Worm (Caenorhabditis elegans) whole organism, L4 larva: ENCODE data around the gene erfa-1.

ENCODE experiments used
- D1046.2 ChIP-seq: fragments of 200-800 bp; sonication (Bioruptor generic); IDR thresholded peaks from 2 replicates; pipeline ENCODE4 v1.3.6; 2022; ENCODE audit warnings: missing genetic modification characterization, missing compliant biosample characterization
- F44E2.7 ChIP-seq: fragments of 200-800 bp; sonication (Bioruptor generic); IDR thresholded peaks from 2 replicates; pipeline ENCODE4 v2.1.2; 2022; ENCODE audit warnings: missing genetic modification characterization, missing compliant biosample characterization
- F49E8.2 ChIP-seq: sonication (generic microtip); optimal IDR thresholded peaks from 2 replicates; lab custom pipeline; 2016; ENCODE audit warnings: missing compliant biosample characterization, mild to moderate bottlenecking, missing genetic modification characterization, borderline replicate concordance
- R02D3.7 ChIP-seq: fragments of 150-350 bp; sonication (generic microtip); optimal IDR thresholded peaks from 3 replicates; lab custom pipeline; 2014; ENCODE audit warnings: missing biosample characterization, missing genetic modification characterization
- T26A8.4 ChIP-seq: fragments of 200-800 bp; sonication (Bioruptor generic); IDR thresholded peaks from 2 replicates; pipeline ENCODE4 v1.3.6; 2022; ENCODE audit warnings: missing genetic modification characterization, missing compliant biosample characterization
- ZK337.2 ChIP-seq: fragments of 200-800 bp; sonication (Bioruptor generic); IDR thresholded peaks from 2 replicates; pipeline ENCODE4 v1.3.6; 2022; ENCODE audit warnings: missing genetic modification reagents, missing genetic modification characterization, missing compliant biosample characterization
- ZK546.5 ChIP-seq, 2 experiments: sonication (generic microtip); optimal IDR thresholded peaks; 2 replicates each; lab custom pipeline; 2017; ENCODE audit warnings: missing biosample characterization in 2 of 2, missing genetic modification characterization in 2 of 2
- aha-1 ChIP-seq: fragments of 150-350 bp; peaks from one replicate; lab custom pipeline; 2014; ENCODE audit warnings: missing biosample characterization, missing genetic modification characterization
- ama-1 ChIP-seq: fragments of 150-350 bp; optimal IDR thresholded peaks from 2 replicates; lab custom pipeline; 2014; ENCODE audit warnings: inconsistent platforms, mixed read lengths
- attf-4 ChIP-seq: sonication (generic microtip); optimal IDR thresholded peaks from 3 replicates; lab custom pipeline; 2017; ENCODE audit warnings: missing biosample characterization, missing genetic modification characterization
- ceh-20 ChIP-seq: fragments of 200-800 bp; sonication (Bioruptor generic); IDR thresholded peaks from 2 replicates; pipeline ENCODE4 v1.3.6; 2022; ENCODE audit warnings: missing genetic modification reagents, missing genetic modification characterization, missing compliant biosample characterization
- ceh-28 ChIP-seq: fragments of 150-350 bp; optimal IDR thresholded peaks from 2 replicates; lab custom pipeline; 2014; ENCODE audit warnings: missing biosample characterization, missing genetic modification reagents, missing genetic modification characterization
- ceh-44 ChIP-seq: fragments of 200-800 bp; sonication (Bioruptor generic); IDR thresholded peaks from 2 replicates; pipeline ENCODE4 v1.3.6; 2022; ENCODE audit warnings: missing genetic modification reagents, missing genetic modification characterization, missing compliant biosample characterization
- daf-16 ChIP-seq, 3 experiments: sonication (generic microtip); optimal IDR thresholded peaks; 2 replicates each; lab custom pipeline; 2016 to 2017; ENCODE audit warnings: missing genetic modification characterization in 3 of 3, missing genetic modification reagents in 3 of 3, mild to moderate bottlenecking in 2 of 3, missing compliant biosample characterization in 2 of 3, missing biosample characterization in 1 of 3, moderate library complexity in 1 of 3
- dmd-6 ChIP-seq: fragments of 200-800 bp; sonication (Bioruptor generic); IDR thresholded peaks from 2 replicates; pipeline ENCODE4 v1.3.6; 2022; ENCODE audit warnings: missing genetic modification reagents, missing genetic modification characterization, missing compliant biosample characterization
- dmd-9 ChIP-seq: fragments of 200-800 bp; sonication (Bioruptor generic); IDR thresholded peaks from 2 replicates; pipeline ENCODE4 v1.3.6; 2022; ENCODE audit warnings: missing genetic modification reagents, missing genetic modification characterization, missing compliant biosample characterization
- dve-1 ChIP-seq: sonication (generic microtip); optimal IDR thresholded peaks from 2 replicates; lab custom pipeline; 2017; ENCODE audit warnings: antibody characterized with exemption, mild to moderate bottlenecking, missing genetic modification characterization, missing compliant biosample characterization; ENCODE audit not compliant: insufficient read depth
- egl-43 ChIP-seq: fragments of 200-800 bp; sonication (Bioruptor generic); IDR thresholded peaks from 2 replicates; pipeline ENCODE4 v1.3.6; 2022; ENCODE audit warnings: missing genetic modification reagents, missing genetic modification characterization, missing compliant biosample characterization
- hlh-11 ChIP-seq: fragments of 200-800 bp; sonication (Bioruptor generic); optimal IDR thresholded peaks from 2 replicates; lab custom pipeline; 2018; ENCODE audit warnings: mild to moderate bottlenecking, missing genetic modification characterization, missing compliant biosample characterization
- hlh-30 ChIP-seq: sonication (generic microtip); optimal IDR thresholded peaks from 2 replicates; lab custom pipeline; 2017; ENCODE audit warnings: antibody characterized with exemption, mild to moderate bottlenecking, missing genetic modification characterization, missing compliant biosample characterization; ENCODE audit not compliant: insufficient read depth
- lin-38 ChIP-seq: fragments of 200-800 bp; sonication (Bioruptor generic); IDR thresholded peaks from 2 replicates; pipeline ENCODE4 v1.3.6; 2022; ENCODE audit warnings: missing genetic modification reagents, missing genetic modification characterization, missing compliant biosample characterization
- madf-9 ChIP-seq: fragments of 200-800 bp; sonication (Bioruptor generic); conservative IDR thresholded peaks from 2 replicates; pipeline ENCODE4 v1.3.6; 2022; ENCODE audit warnings: missing genetic modification reagents, missing genetic modification characterization, missing compliant biosample characterization
- mdl-1 ChIP-seq, 2 experiments: fragments of 150-350 bp in 1 of 2; sonication (generic microtip) in 1 of 2; optimal IDR thresholded peaks; 2 replicates each; lab custom pipeline; 2014 to 2017; ENCODE audit warnings: missing biosample characterization in 2 of 2, missing genetic modification characterization in 2 of 2
- mes-2 ChIP-seq: sonication (generic microtip); optimal IDR thresholded peaks from 2 replicates; lab custom pipeline; 2016; ENCODE audit warnings: missing genotype, mild to moderate bottlenecking, missing genetic modification characterization, missing compliant biosample characterization; ENCODE audit not compliant: poor library complexity, severe bottlenecking
- mxl-2 ChIP-seq: fragments of 200-800 bp; sonication (Bioruptor generic); conservative IDR thresholded peaks from 2 replicates; pipeline ENCODE4 v1.3.6; 2022; ENCODE audit warnings: missing genetic modification reagents, missing genetic modification characterization, missing compliant biosample characterization
- nhr-111 ChIP-seq: fragments of 200-800 bp; sonication (Bioruptor generic); optimal IDR thresholded peaks from 2 replicates; lab custom pipeline; 2018; ENCODE audit warnings: mild to moderate bottlenecking, missing genetic modification characterization, missing compliant biosample characterization
- nhr-25 ChIP-seq: sonication (generic microtip); optimal IDR thresholded peaks from 2 replicates; lab custom pipeline; 2017; ENCODE audit warnings: missing genetic modification characterization, mild to moderate bottlenecking, missing compliant biosample characterization, antibody characterized with exemption, moderate library complexity, borderline replicate concordance; ENCODE audit not compliant: insufficient read depth
- nhr-28 ChIP-seq: fragments of 150-350 bp; optimal IDR thresholded peaks from 2 replicates; lab custom pipeline; 2014; ENCODE audit warnings: missing biosample characterization, missing genetic modification characterization
- nhr-48 ChIP-seq: sonication (generic microtip); optimal IDR thresholded peaks from 2 replicates; lab custom pipeline; 2016; ENCODE audit warnings: mild to moderate bottlenecking, missing genetic modification characterization, missing compliant biosample characterization
- php-3 ChIP-seq: fragments of 200-800 bp; sonication (Bioruptor generic); IDR thresholded peaks from 2 replicates; pipeline ENCODE4 v1.3.6; 2022; ENCODE audit warnings: missing genetic modification reagents, missing genetic modification characterization, missing compliant biosample characterization
- pqm-1 ChIP-seq: sonication (generic microtip); optimal IDR thresholded peaks from 2 replicates; lab custom pipeline; 2017; ENCODE audit warnings: missing biosample characterization, missing genetic modification characterization
- tag-97 ChIP-seq: fragments of 200-800 bp; sonication (Bioruptor generic); IDR thresholded peaks from 2 replicates; pipeline ENCODE4 v1.3.6; 2022; ENCODE audit warnings: missing genetic modification characterization, missing compliant biosample characterization
- tra-1 ChIP-seq: fragments of 200-800 bp; sonication (Bioruptor generic); IDR thresholded peaks from 2 replicates; pipeline ENCODE4 v1.3.6; 2022; ENCODE audit warnings: missing genetic modification reagents, missing genetic modification characterization, missing compliant biosample characterization
- unc-62 ChIP-seq, 3 experiments: fragments of 150-350 bp in 1 of 3; sonication (generic microtip); optimal IDR thresholded peaks in 2 of 3; peaks in 1 of 3; 1 replicate in 1 of 3; 2 replicates in 2 of 3; lab custom pipeline; 2014 to 2017; ENCODE audit warnings: missing biosample characterization in 3 of 3, missing genetic modification characterization in 3 of 3, missing genetic modification reagents in 3 of 3, missing genotype in 1 of 3
- zfp-2 ChIP-seq: sonication (generic microtip); optimal IDR thresholded peaks from 2 replicates; lab custom pipeline; 2016; ENCODE audit warnings: mild to moderate bottlenecking, missing genetic modification characterization, missing compliant biosample characterization
- zfp-3 ChIP-seq: fragments of 200-800 bp; sonication (Bioruptor generic); conservative IDR thresholded peaks from 2 replicates; pipeline ENCODE4 v1.3.6; 2022; ENCODE audit warnings: missing genetic modification reagents, missing genetic modification characterization, missing compliant biosample characterization
- zip-11 ChIP-seq: fragments of 200-800 bp; sonication (Bioruptor generic); IDR thresholded peaks from 2 replicates; pipeline ENCODE4 v1.3.6; 2022; ENCODE audit warnings: missing genetic modification characterization, missing compliant biosample characterization

The erfa-1 gene

DNA sequence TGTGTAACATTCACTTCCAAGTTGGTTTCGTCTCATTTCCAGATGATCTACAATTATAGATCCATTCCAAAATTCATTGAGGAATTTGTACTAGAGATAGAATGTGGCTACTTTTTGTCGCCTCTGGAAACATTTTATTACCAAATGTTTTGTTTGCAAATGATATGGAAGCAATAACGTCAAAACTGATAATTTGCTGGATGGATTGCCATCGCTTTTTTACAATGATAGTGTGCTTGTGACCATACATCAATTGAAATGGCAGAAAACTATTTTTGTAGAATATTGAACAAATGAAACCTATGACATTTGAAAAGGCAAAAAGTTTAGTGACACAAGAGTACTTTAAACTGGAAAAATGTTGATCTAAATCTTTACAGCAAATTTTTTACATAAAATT lies 19.5 kb upstream of the erfa-1 start:
- TF ChIP-seq ceh-44 (GFP tag; lab: Robert Waterston, UW) = no peak
- TF ChIP-seq nhr-28 = peak; percentile 60
- TF ChIP-seq madf-9 (GFP tag; lab: Robert Waterston, UW) = no peak
- TF ChIP-seq nhr-48 (tag; lab: Kevin White, UChicago) = no peak
- peak; percentile 28 for TF ChIP-seq hlh-11 (tag; lab: Kevin White, UChicago)
- TF ChIP-seq R02D3.7 (tag; lab: Kevin White, UChicago) = no peak
- 0 out of 2 replicates have a peak, but pooled peaks have one; percentile 42 for TF ChIP-seq php-3 (GFP tag; lab: Robert Waterston, UW)
- peak; percentile 37 for TF ChIP-seq dve-1 (tag; lab: Kevin White, UChicago)
- TF ChIP-seq daf-16 (GFP tag; optimal IDR thresholded peaks at IDR 0.05; lab: Kevin White, UChicago) = no peak
- peak; percentile 40 for TF ChIP-seq daf-16 (tag; optimal IDR thresholded peaks at IDR 0.05; lab: Kevin White, UChicago)
- no peak for TF ChIP-seq mdl-1 (tag; optimal IDR thresholded peaks at IDR 0.05; lab: Kevin White, UChicago)
- TF ChIP-seq pqm-1 (tag; lab: Kevin White, UChicago) = peak; percentile 69
- TF ChIP-seq dmd-9 (GFP tag; lab: Robert Waterston, UW) = no peak
- TF ChIP-seq mxl-2 (GFP tag; lab: Robert Waterston, UW) = no peak
- TF ChIP-seq tag-97 = no peak
- no peak for TF ChIP-seq ZK546.5 (tag; optimal IDR thresholded peaks at IDR 0.05; lab: Kevin White, UChicago)
- TF ChIP-seq dmd-6 (GFP tag; lab: Robert Waterston, UW) = peak; percentile 60

ce11 chrV:6414985-6415384 lies 18.9 kb upstream of the erfa-1 start, which contains the start of gene cht-6:
Gene cht-6 (plus strand): TSS chrV:6414993.
- TF ChIP-seq D1046.2 (GFP tag; lab: Robert Waterston, UW) (no peak), nhr-25 (tag; lab: Kevin White, UChicago) (no peak), unc-62 (GFP tag; optimal IDR thresholded peaks at IDR 0.05 in 1 of 2; lab: Kevin White, UChicago) (peak in 1 of 2 experiments; percentile 93), unc-62 (tag; optimal IDR thresholded peaks at IDR 0.05; lab: Kevin White, UChicago) (no peak), attf-4 (tag; lab: Kevin White, UChicago) (no peak)

DNA sequence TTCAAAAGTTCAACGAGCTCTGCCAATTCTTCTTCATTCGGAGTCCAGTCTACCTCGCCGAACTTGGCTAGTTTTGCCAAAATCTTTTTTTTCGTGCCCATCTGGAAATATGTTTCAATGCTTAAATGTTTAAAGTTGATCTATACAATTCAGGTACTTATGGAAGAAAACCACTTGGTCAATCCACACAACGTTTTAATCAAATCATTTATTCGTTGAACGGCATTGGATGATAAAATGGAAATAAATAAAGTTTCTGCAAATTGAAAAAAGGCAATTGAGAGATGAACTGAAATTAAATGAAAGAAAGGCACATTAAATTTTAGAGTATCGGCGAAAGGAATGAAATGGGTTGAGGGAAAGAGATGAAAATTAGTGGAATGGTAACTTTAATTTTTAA lies 9.9 kb upstream of the erfa-1 start, which contains the start of gene urb-1:
Gene urb-1 (minus strand): TSS at position 101 of the 400 bp plus-strand sequence.
- no peak for TF ChIP-seq nhr-48 (tag; lab: Kevin White, UChicago)
- no peak for TF ChIP-seq F49E8.2 (tag; lab: Kevin White, UChicago)
- TF ChIP-seq dmd-6 (GFP tag; lab: Robert Waterston, UW) = no peak
- TF ChIP-seq F44E2.7 (GFP tag; lab: Robert Waterston, UW) = no peak
- TF ChIP-seq dmd-9 (GFP tag; lab: Robert Waterston, UW) = no peak

ce11 chrV:6425927-6426326 lies 8.0 kb upstream of the erfa-1 start, which contains the start of gene T05H4.11:
Gene T05H4.11 (minus strand): TSS chrV:6426261.
- TF ChIP-seq T26A8.4 (GFP tag; lab: Robert Waterston, UW) (peak; percentile 39; the same call in 1 of the 2 replicates), ama-1 (lab: Kevin White, UChicago) (peak; percentile 84), zfp-3 (peak; percentile 70; the same call in 1 of the 2 replicates), madf-9 (GFP tag; lab: Robert Waterston, UW) (no peak), ceh-20 (GFP tag; lab: Robert Waterston, UW) (0 out of 2 replicates have a peak, but pooled peaks have one; percentile 16), nhr-28 (peak; percentile 14), tra-1 (GFP tag; lab: Robert Waterston, UW) (no peak), dmd-6 (GFP tag; lab: Robert Waterston, UW) (0 out of 2 replicates have a peak, but pooled peaks have one; percentile 6), egl-43 (no peak), ZK337.2 (no peak), hlh-30 (peak; percentile 2), lin-38 (GFP tag; lab: Robert Waterston, UW) (peak; percentile 22; the same call in 1 of the 2 replicates), aha-1 (peak; percentile 20), daf-16 (GFP tag; optimal IDR thresholded peaks at IDR 0.05; lab: Kevin White, UChicago) (no peak), daf-16 (tag; optimal IDR thresholded peaks at IDR 0.05; lab: Kevin White, UChicago) (peak; percentile 70), ceh-28 (tag; lab: Kevin White, UChicago) (no peak), zfp-2 (tag; lab: Kevin White, UChicago) (no peak), mes-2 (tag; lab: Kevin White, UChicago) (peak; percentile 27), hlh-11 (tag; lab: Kevin White, UChicago) (peak; percentile 18), nhr-111 (GFP tag; lab: Kevin White, UChicago) (no peak), zip-11 (GFP tag; lab: Robert Waterston, UW) (no peak)
